Worm (Caenorhabditis elegans): ENCODE measurements around the gene C12D8.21.
A peak's percentile ranks its signal among the peaks of the same experiment; 100 is the strongest.

The C12D8.21 gene

ce11 chrV:10212027-10212426 is 29.0 kb downstream of the C12D8.21 start, which contains the start of gene zhit-3:
TSS of gene zhit-3 (minus strand) at chrV:10212127.
- no peak for TF ChIP-seq nfya-1 (tag; optimal IDR thresholded peaks at IDR 0.05; ENCODE audit: borderline replicate concordance, insufficient read depth)
- no peak for TF ChIP-seq mel-28 (tag; optimal IDR thresholded peaks at IDR 0.05; ENCODE audit: borderline replicate concordance)
- no peak for TF ChIP-seq tbx-9 (tag; optimal IDR thresholded peaks at IDR 0.05; ENCODE audit: borderline replicate concordance)
- no peak for TF ChIP-seq dox-1 (GFP tag; IDR thresholded peaks at IDR 0.05)
- no peak for TF ChIP-seq snpc-1.3 (tag; optimal IDR thresholded peaks at IDR 0.05; ENCODE audit: insufficient read depth)

- TF ChIP-seq akir-1 (GFP tag; optimal IDR thresholded peaks at IDR 0.05) (no peak), nfyb-1 (GFP tag; IDR thresholded peaks at IDR 0.05) (no peak), B0336.3 (GFP tag; IDR thresholded peaks at IDR 0.05) (no peak), F37B4.10 (GFP tag; IDR thresholded peaks at IDR 0.05) (no peak), lsl-1 (GFP tag; optimal IDR thresholded peaks at IDR 0.05) (no peak)
Measured at ce11 chrV:10210244-10210643, 30.7 kb downstream of the C12D8.21 start, which contains the start of gene tftc-3. TSS of gene tftc-3 (minus strand) at chrV:10210344.

ce11 chrV:10206502-10206901 is 34.5 kb downstream of the C12D8.21 start, which contains the start of gene rpc-25:
TSS of gene rpc-25 (minus strand) at chrV:10206602.
- TF ChIP-seq snpc-1.1 (tag; optimal IDR thresholded peaks at IDR 0.05; ENCODE audit: insufficient read depth) (no peak), madf-6 (GFP tag; IDR thresholded peaks at IDR 0.05) (0 out of 2 replicates have a peak, but pooled peaks have one; percentile 24), dpl-1 (GFP tag; optimal IDR thresholded peaks at IDR 0.05) (no peak), hrde-1 (tag; optimal IDR thresholded peaks at IDR 0.05; ENCODE audit: borderline replicate concordance) (peak; percentile 19)

- TF ChIP-seq somi-1 (GFP tag; optimal IDR thresholded peaks at IDR 0.05), result no peak
Measured at ce11 chrV:10205483-10205882, 35.5 kb downstream of the C12D8.21 start, which contains the start of gene ZK856.16. TSS of gene ZK856.16 (minus strand) at chrV:10205583.

- no peak for TF ChIP-seq sdz-38 (tag; optimal IDR thresholded peaks at IDR 0.05)
- TF ChIP-seq Y56A3A.18 (GFP tag; IDR thresholded peaks at IDR 0.05), result no peak
- no peak for TF ChIP-seq tlf-1 (GFP tag; optimal IDR thresholded peaks at IDR 0.05)
- peak; percentile 39; the same call in 1 of the 2 replicates for TF ChIP-seq mcd-1 (GFP tag; IDR thresholded peaks at IDR 0.05)
- peak; percentile 93 for TF ChIP-seq ztf-18 (tag; optimal IDR thresholded peaks at IDR 0.05)
- no peak for TF ChIP-seq F57C9.4 (tag; optimal IDR thresholded peaks at IDR 0.05)
- TF ChIP-seq nhr-27 (tag; optimal IDR thresholded peaks at IDR 0.05), result no peak
- TF ChIP-seq egl-18 (GFP tag; IDR thresholded peaks at IDR 0.05), result no peak
- no peak for TF ChIP-seq F10E7.11 (tag; optimal IDR thresholded peaks at IDR 0.05)
- no peak for TF ChIP-seq C06A6.2 (GFP tag; conservative IDR thresholded peaks at IDR 0.05)
- no peak for TF ChIP-seq ztf-26 (tag; optimal IDR thresholded peaks at IDR 0.05)
- TF ChIP-seq B0019.2 (GFP tag; conservative IDR thresholded peaks at IDR 0.05), result no peak
- no peak for TF ChIP-seq nfya-2 (GFP tag; IDR thresholded peaks at IDR 0.05)
- peak; percentile 32; the same call in 1 of the 2 replicates for TF ChIP-seq hmg-1.2 (GFP tag; IDR thresholded peaks at IDR 0.05)
- peak; percentile 29 for TF ChIP-seq madf-10 (tag; optimal IDR thresholded peaks at IDR 0.05)
- no peak for TF ChIP-seq nhr-120 (GFP tag; IDR thresholded peaks at IDR 0.05)
- TF ChIP-seq snpc-3.4 (tag; optimal IDR thresholded peaks at IDR 0.05), result peak; percentile 41
- no peak for TF ChIP-seq atf-7 (tag; optimal IDR thresholded peaks at IDR 0.05)
- no peak for TF ChIP-seq attf-6 (GFP tag; IDR thresholded peaks at IDR 0.05)
- 0 out of 2 replicates have a peak, but pooled peaks have one; percentile 20 for TF ChIP-seq pbrm-1 (GFP tag; IDR thresholded peaks at IDR 0.05)
- TF ChIP-seq lsl-1 (GFP tag; optimal IDR thresholded peaks at IDR 0.05), result peak; percentile 31
- TF ChIP-seq dpff-1 (tag; optimal IDR thresholded peaks at IDR 0.05), result no peak
- TF ChIP-seq hmg-20 (GFP tag; IDR thresholded peaks at IDR 0.05), result no peak
- no peak for TF ChIP-seq unc-62 (GFP tag; optimal IDR thresholded peaks at IDR 0.05)
- TF ChIP-seq lin-35 (GFP tag; optimal IDR thresholded peaks at IDR 0.05), result peak in 1 of 3 experiments; percentile 55
- no peak for TF ChIP-seq aptf-3 (GFP tag; IDR thresholded peaks at IDR 0.05)
- peak; percentile 45 for TF ChIP-seq F23B12.7 (tag; optimal IDR thresholded peaks at IDR 0.05; ENCODE audit: insufficient read depth)
Measured at ce11 chrV:10204863-10205338, 36.1 kb downstream of the C12D8.21 start, which contains the start of the genes ZK856.19 and ZK856.11. TSS of gene ZK856.19 (minus strand) at chrV:10204913. TSS of gene ZK856.11 (minus strand) at chrV:10204938.

Measured in whole organism, young adult.